Fruit fly (Drosophila melanogaster) whole organism, adult: ENCODE measurements around the gene CG17768.
A peak's percentile ranks its signal among the peaks of the same experiment; 100 is the strongest.

ENCODE experiments used
- CG11617 ChIP-seq: fragments of 200-800 bp; sonication (Bioruptor generic); optimal IDR thresholded peaks from 2 replicates; lab custom pipeline; 2017; ENCODE audit warnings: mild to moderate bottlenecking, missing biosample characterization, missing genetic modification reagents, missing genetic modification characterization
- CG12768 ChIP-seq: fragments of 200-800 bp; sonication (Bioruptor generic); optimal IDR thresholded peaks from 2 replicates; lab custom pipeline; 2017; ENCODE audit warnings: missing biosample characterization, missing genetic modification characterization, mild to moderate bottlenecking, moderate library complexity, missing genetic modification reagents
- CG14711 ChIP-seq: fragments of 200-800 bp; sonication (Bioruptor generic); optimal IDR thresholded peaks from 2 replicates; lab custom pipeline; 2018; ENCODE audit warnings: missing biosample characterization, mild to moderate bottlenecking, missing genetic modification characterization, moderate library complexity
- CG1620 ChIP-seq: fragments of 200-800 bp; sonication (Bioruptor generic); optimal IDR thresholded peaks from 2 replicates; lab custom pipeline; 2016; ENCODE audit warnings: missing biosample characterization, missing genetic modification characterization
- CG33017 ChIP-seq: fragments of 200-800 bp; sonication (Bioruptor generic); optimal IDR thresholded peaks from 2 replicates; lab custom pipeline; 2018; ENCODE audit warnings: missing biosample characterization, mild to moderate bottlenecking, missing genetic modification characterization, moderate library complexity
- CG5204 ChIP-seq: fragments of 200-800 bp; sonication (Bioruptor generic); optimal IDR thresholded peaks from 2 replicates; lab custom pipeline; 2016; ENCODE audit warnings: missing biosample characterization, missing genetic modification characterization
- CG7045 ChIP-seq: fragments of 200-800 bp; sonication (Bioruptor generic); optimal IDR thresholded peaks from 2 replicates; lab custom pipeline; 2017; ENCODE audit warnings: missing biosample characterization, mild to moderate bottlenecking, missing genetic modification characterization
- CG7101 ChIP-seq: fragments of 200-800 bp; sonication (Bioruptor generic); optimal IDR thresholded peaks from 2 replicates; lab custom pipeline; 2018; ENCODE audit warnings: missing biosample characterization, mild to moderate bottlenecking, missing genetic modification characterization, moderate library complexity
- Clk ChIP-seq: fragments of 200-800 bp; sonication (Bioruptor generic); optimal IDR thresholded peaks from 2 replicates; lab custom pipeline; 2017; ENCODE audit warnings: missing biosample characterization, missing genetic modification characterization
- Crg-1 ChIP-seq: fragments of 200-800 bp; sonication (Bioruptor generic); optimal IDR thresholded peaks from 2 replicates; lab custom pipeline; 2016; ENCODE audit warnings: missing biosample characterization, missing genetic modification characterization
- Hr96 ChIP-seq: fragments of 200-800 bp; sonication (Bioruptor generic); optimal IDR thresholded peaks from 2 replicates; lab custom pipeline; 2016; ENCODE audit warnings: missing biosample characterization, missing genetic modification characterization
- Mnt ChIP-seq: fragments of 200-800 bp; sonication (Bioruptor generic); optimal IDR thresholded peaks from 2 replicates; lab custom pipeline; 2016; ENCODE audit warnings: missing biosample characterization, mild to moderate bottlenecking, missing genetic modification characterization
- bab1 ChIP-seq: fragments of 200-800 bp; sonication (Bioruptor generic); optimal IDR thresholded peaks from 3 replicates; lab custom pipeline; 2019; ENCODE audit warnings: missing biosample characterization, mild to moderate bottlenecking, missing genetic modification characterization, moderate library complexity
- cic ChIP-seq: fragments of 200-800 bp; sonication (Bioruptor generic); optimal IDR thresholded peaks from 2 replicates; lab custom pipeline; 2017; ENCODE audit warnings: missing biosample characterization, mild to moderate bottlenecking, missing genetic modification characterization, moderate library complexity
- cnc ChIP-seq, 2 experiments: fragments of >200 bp; optimal IDR thresholded peaks; 2 replicates each; lab custom pipeline; 2017
- kay ChIP-seq: fragments of 200-800 bp; sonication (Bioruptor generic); peaks from one replicate; lab custom pipeline; 2016; ENCODE audit warnings: missing biosample characterization, missing genetic modification characterization, borderline replicate concordance
- ovo ChIP-seq: fragments of 200-800 bp; sonication (Bioruptor generic); optimal IDR thresholded peaks from 2 replicates; lab custom pipeline; 2016; ENCODE audit warnings: missing biosample characterization, missing genetic modification characterization
- pad ChIP-seq: fragments of 200-800 bp; sonication (Bioruptor generic); optimal IDR thresholded peaks from 3 replicates; lab custom pipeline; 2017; ENCODE audit warnings: missing biosample characterization, missing genetic modification characterization, mild to moderate bottlenecking, moderate library complexity, missing genetic modification reagents
- tj ChIP-seq: fragments of 200-800 bp; sonication (Bioruptor generic); optimal IDR thresholded peaks from 3 replicates; lab custom pipeline; 2017; ENCODE audit warnings: missing biosample characterization, mild to moderate bottlenecking, missing genetic modification characterization, moderate library complexity
- toe ChIP-seq: fragments of 200-800 bp; sonication (Bioruptor generic); optimal IDR thresholded peaks from 2 replicates; lab custom pipeline; 2016; ENCODE audit warnings: missing biosample characterization, missing genetic modification characterization

CG17768 gene

DNA sequence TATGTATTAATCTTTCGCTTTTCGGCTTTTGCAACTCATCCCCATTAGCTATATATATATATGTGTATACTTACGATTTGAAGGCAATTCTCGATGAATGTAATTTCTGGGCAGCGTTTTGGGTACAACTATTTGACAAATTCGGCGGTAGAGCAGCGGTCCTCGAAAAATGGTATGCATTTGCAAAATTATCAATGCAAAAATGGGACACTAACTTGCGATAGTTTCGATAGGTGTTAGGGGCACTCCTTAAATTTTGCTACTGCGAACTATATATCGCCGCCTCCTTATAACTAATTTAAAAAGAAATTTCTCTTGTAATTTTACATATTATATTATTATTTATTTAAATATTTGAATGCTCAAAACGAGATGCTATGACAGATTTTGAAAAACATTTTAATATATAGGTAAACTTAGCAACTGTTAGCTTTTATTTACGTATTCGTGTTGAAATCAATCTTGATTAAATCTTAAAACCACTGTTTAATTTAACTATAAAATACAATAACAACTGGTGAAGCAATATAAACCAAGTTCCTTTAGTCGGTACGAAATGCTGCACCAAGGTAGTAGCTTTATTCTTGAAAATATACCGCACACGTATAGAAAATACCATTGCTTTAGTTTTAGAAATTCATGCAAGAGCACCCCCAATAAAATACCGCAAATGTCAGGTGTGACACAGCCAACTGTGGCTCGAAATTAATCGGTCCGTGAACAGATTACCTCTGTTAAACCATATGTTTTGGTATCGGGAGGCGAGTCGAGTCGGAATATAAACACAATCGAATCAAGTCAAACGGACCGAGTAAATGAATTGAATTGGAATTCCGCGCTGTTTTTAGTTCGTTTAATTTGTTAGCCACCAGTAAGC lies 8.5 kb upstream of the CG17768 start, which contains the start of the genes CG5355 and Klp31E:
CG5355 (minus strand) TSS at position 213 of the 877 bp plus-strand sequence.
Klp31E (plus strand) TSS at position 767 of the 877 bp plus-strand sequence.
- peak; percentile 33 for TF ChIP-seq Mnt (GFP tag; lab: Kevin White, UChicago)
- TF ChIP-seq Hr96 (GFP tag; lab: Kevin White, UChicago), result no peak
- peak; percentile 61 for TF ChIP-seq CG12768
- TF ChIP-seq CG11617 (GFP tag; lab: Kevin White, UChicago), result peak; percentile 78
- no peak for TF ChIP-seq CG5204 (GFP tag; lab: Kevin White, UChicago)
- TF ChIP-seq CG33017 (tag; lab: Kevin White, UChicago), result peak; percentile 41
- peak; percentile 47 for TF ChIP-seq CG14711 (tag; lab: Kevin White, UChicago)
- TF ChIP-seq bab1 (GFP tag; lab: Kevin White, UChicago), result no peak
- TF ChIP-seq pad (GFP tag; lab: Kevin White, UChicago), result peak; percentile 52
- TF ChIP-seq tj (GFP tag; lab: Kevin White, UChicago), result peak; percentile 39
- TF ChIP-seq toe, result no peak
- no peak for TF ChIP-seq cic (GFP tag; lab: Kevin White, UChicago)
- TF ChIP-seq ovo (GFP tag; lab: Kevin White, UChicago), result no peak
- TF ChIP-seq CG7101 (tag; lab: Kevin White, UChicago), result peak; percentile 60
- TF ChIP-seq CG7045 (GFP tag; lab: Kevin White, UChicago), result peak; percentile 64
- peak; percentile 31 for TF ChIP-seq Clk (GFP tag; lab: Kevin White, UChicago)
- TF ChIP-seq kay (GFP tag; lab: Kevin White, UChicago), result no peak
- peak in 1 of 2 experiments; percentile 37 for TF ChIP-seq cnc (optimal IDR thresholded peaks at IDR 0.05; lab: Kevin White, UChicago)
- no peak for TF ChIP-seq Crg-1 (GFP tag; lab: Kevin White, UChicago)
- TF ChIP-seq CG1620 (GFP tag; lab: Kevin White, UChicago), result peak; percentile 46

DNA sequence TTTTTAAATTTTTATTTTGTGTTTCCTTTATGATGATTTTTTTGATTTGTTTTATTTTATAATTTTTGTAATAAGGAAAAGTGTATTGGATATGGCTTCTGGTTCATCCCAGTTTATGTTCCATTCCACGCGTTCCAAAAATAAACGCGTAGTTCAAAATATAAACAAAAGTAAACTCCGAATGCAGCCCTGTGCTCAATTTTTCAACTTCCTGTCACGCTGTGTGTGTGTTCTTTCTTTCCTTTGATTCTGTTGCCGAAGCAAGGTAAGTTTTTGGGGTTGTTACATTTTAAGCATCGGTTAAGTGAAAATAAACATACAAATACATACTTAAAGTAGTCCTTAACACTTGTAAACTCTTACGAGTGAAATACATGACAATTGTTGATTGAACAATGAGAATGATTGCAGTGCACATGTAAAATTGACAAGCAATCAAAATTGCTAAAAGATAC lies 3.1 kb upstream of the CG17768 start, which contains the start of the genes Ip259 and RpS27A:
Ip259 (plus strand) TSS at position 231 of the 455 bp plus-strand sequence.
RpS27A (plus strand) TSS at position 231 of the 455 bp plus-strand sequence.
- TF ChIP-seq cic (GFP tag; lab: Kevin White, UChicago), result no peak
- TF ChIP-seq tj (GFP tag; lab: Kevin White, UChicago), result peak; percentile 53
- TF ChIP-seq cnc (optimal IDR thresholded peaks at IDR 0.05; lab: Kevin White, UChicago), result no peak
- TF ChIP-seq CG33017 (tag; lab: Kevin White, UChicago), result peak; percentile 59
- no peak for TF ChIP-seq toe
- peak; percentile 87 for TF ChIP-seq CG7101 (tag; lab: Kevin White, UChicago)
- TF ChIP-seq Crg-1 (GFP tag; lab: Kevin White, UChicago), result peak; percentile 83
- peak; percentile 80 for TF ChIP-seq CG12768
- TF ChIP-seq kay (GFP tag; lab: Kevin White, UChicago), result peak; percentile 54
- TF ChIP-seq CG14711 (tag; lab: Kevin White, UChicago), result peak; percentile 60
- TF ChIP-seq Mnt (GFP tag; lab: Kevin White, UChicago), result peak; percentile 90
- peak; percentile 80 for TF ChIP-seq CG7045 (GFP tag; lab: Kevin White, UChicago)
- peak; percentile 86 for TF ChIP-seq CG11617 (GFP tag; lab: Kevin White, UChicago)
- TF ChIP-seq pad (GFP tag; lab: Kevin White, UChicago), result peak; percentile 64
- no peak for TF ChIP-seq Hr96 (GFP tag; lab: Kevin White, UChicago)
- TF ChIP-seq CG5204 (GFP tag; lab: Kevin White, UChicago), result no peak
- TF ChIP-seq CG1620 (GFP tag; lab: Kevin White, UChicago), result peak; percentile 83
- TF ChIP-seq bab1 (GFP tag; lab: Kevin White, UChicago), result peak; percentile 73
- TF ChIP-seq ovo (GFP tag; lab: Kevin White, UChicago), result no peak
- peak; percentile 74 for TF ChIP-seq Clk (GFP tag; lab: Kevin White, UChicago)

DNA sequence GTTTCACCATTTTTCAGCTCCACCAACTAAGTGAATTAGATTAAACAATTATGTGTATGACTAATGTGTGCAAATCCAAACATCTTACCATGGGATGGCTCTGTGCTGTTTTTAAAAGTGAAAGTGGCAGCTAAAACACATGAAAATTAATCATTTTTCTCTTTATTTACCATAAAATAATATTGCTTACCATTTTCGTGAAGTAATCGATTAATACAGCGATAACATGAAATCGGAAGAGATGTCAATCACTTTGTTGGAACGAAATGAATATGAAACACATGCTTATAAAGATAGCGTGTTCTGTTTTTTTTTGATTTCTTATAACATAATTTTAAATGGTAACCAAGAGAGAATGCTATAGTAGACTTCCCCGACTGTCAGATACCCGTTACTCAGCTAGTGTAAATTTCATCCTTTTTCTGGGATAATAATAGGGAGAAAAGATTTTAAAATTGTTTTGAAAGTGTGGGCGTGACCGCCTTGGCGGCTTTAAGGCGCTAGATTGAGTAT lies 1.1 kb downstream of the CG17768 start:
- TF ChIP-seq bab1 (GFP tag; lab: Kevin White, UChicago) (peak; percentile 39), kay (GFP tag; lab: Kevin White, UChicago) (peak; percentile 86), CG14711 (tag; lab: Kevin White, UChicago) (no peak)

DNA sequence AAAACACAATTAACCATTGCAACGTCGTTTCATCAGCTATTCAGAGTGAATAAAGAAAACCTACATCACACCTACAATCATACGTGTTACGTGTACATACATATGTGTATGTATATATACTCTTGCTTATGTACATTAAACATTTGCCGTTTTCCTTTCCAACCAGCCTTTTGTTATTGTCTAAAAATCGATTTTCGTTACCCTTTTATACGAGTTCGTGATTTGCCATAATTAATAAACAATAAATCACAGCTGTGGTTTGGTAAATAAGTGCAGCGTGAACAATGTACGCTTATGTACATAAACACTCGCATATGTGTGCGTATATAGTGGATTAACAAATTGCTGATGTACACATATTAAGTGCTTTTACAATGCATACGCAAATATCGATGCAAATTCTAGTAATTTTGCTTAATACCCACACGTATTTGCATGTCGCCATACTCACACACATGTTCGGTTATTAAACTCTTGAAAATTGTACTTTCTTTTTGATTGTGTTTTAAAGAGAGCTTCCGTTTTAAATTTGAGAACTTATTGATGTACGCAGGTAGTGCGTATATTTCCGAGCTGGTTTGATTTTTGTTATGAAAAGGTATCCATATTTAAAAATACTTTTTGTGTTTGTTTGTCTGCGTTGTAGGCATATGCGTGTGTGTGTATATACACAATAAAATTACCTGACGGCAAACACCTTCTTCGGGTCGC lies 8.0 kb downstream of the CG17768 start:
- TF ChIP-seq cnc (optimal IDR thresholded peaks at IDR 0.05; lab: Kevin White, UChicago) (no peak), Clk (GFP tag; lab: Kevin White, UChicago) (no peak), Mnt (GFP tag; lab: Kevin White, UChicago) (peak; percentile 65), CG1620 (GFP tag; lab: Kevin White, UChicago) (no peak), CG11617 (GFP tag; lab: Kevin White, UChicago) (no peak), kay (GFP tag; lab: Kevin White, UChicago) (peak; percentile 99), Crg-1 (GFP tag; lab: Kevin White, UChicago) (no peak), Hr96 (GFP tag; lab: Kevin White, UChicago) (no peak), cic (GFP tag; lab: Kevin White, UChicago) (peak; percentile 59), tj (GFP tag; lab: Kevin White, UChicago) (peak; percentile 84), pad (GFP tag; lab: Kevin White, UChicago) (no peak), bab1 (GFP tag; lab: Kevin White, UChicago) (no peak), CG33017 (tag; lab: Kevin White, UChicago) (no peak), CG7045 (GFP tag; lab: Kevin White, UChicago) (no peak), toe (no peak), CG14711 (tag; lab: Kevin White, UChicago) (no peak), CG5204 (GFP tag; lab: Kevin White, UChicago) (no peak), CG12768 (no peak), CG7101 (tag; lab: Kevin White, UChicago) (no peak)
